Worm (Caenorhabditis elegans) whole organism, late embryonic: Measurements from ENCODE around the gene C46C2.7.

Source experiments
- ama-1 ChIP-seq: fragments of 150-350 bp; optimal IDR thresholded peaks from 2 replicates; lab custom pipeline; 2014
- elt-2 ChIP-seq: sonication (generic microtip); optimal IDR thresholded peaks from 2 replicates; lab custom pipeline; 2016; ENCODE audit warnings: missing genetic modification reagents, missing genetic modification characterization, missing compliant biosample characterization
- fax-1 ChIP-seq: sonication (generic microtip); optimal IDR thresholded peaks from 2 replicates; lab custom pipeline; 2016; ENCODE audit warnings: missing genotype, missing genetic modification characterization, missing compliant biosample characterization
- hlh-13 ChIP-seq: fragments of 200-800 bp; sonication (Bioruptor generic); optimal IDR thresholded peaks from 2 replicates; lab custom pipeline; 2018; ENCODE audit warnings: mild to moderate bottlenecking, missing genetic modification characterization, missing compliant biosample characterization
- hlh-8 ChIP-seq: sonication (generic microtip); optimal IDR thresholded peaks from 2 replicates; lab custom pipeline; 2016; ENCODE audit warnings: missing genotype, missing genetic modification characterization, missing compliant biosample characterization
- mec-3 ChIP-seq: sonication (generic microtip); optimal IDR thresholded peaks from 2 replicates; lab custom pipeline; 2016; ENCODE audit warnings: borderline replicate concordance, missing genetic modification characterization, missing compliant biosample characterization
- pax-1 ChIP-seq: fragments of 150-350 bp; optimal IDR thresholded peaks from 2 replicates; lab custom pipeline; 2014; ENCODE audit warnings: missing biosample characterization, missing genetic modification characterization
- unc-55 ChIP-seq: sonication (generic microtip); optimal IDR thresholded peaks from 2 replicates; lab custom pipeline; 2017; ENCODE audit warnings: missing biosample characterization, missing genetic modification reagents, missing genetic modification characterization

DNA sequence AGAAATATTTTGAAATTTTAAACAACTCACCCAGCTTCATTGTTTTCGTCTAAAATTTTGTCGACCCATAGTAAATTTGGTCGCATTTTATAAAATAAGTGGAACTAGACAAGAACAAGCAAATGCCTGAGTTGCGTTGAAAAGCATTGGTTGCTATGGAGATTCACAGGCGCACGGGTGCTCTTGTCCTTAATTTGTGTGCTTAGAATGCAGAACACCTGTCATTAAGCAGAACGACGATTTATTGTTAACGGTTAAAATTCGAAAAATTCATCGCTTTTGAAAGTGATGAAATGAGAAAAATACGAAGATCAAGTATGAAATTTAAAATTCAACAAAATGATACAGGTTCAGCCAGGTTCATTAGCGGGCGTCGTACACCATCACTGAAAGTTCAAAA, 48.5 kb upstream of the C46C2.7 start, which contains the start of gene daf-10:
- TF ChIP-seq pax-1 (tag; lab: Kevin White, UChicago) (no peak), hlh-13 (GFP tag; lab: Kevin White, UChicago) (no peak), ama-1 (lab: Kevin White, UChicago) (no peak), fax-1 (tag; lab: Kevin White, UChicago) (no peak), elt-2 (tag; lab: Kevin White, UChicago) (no peak), unc-55 (GFP tag; lab: Kevin White, UChicago) (no peak), hlh-8 (no peak), mec-3 (tag; lab: Kevin White, UChicago) (no peak)
